Worm (Caenorhabditis elegans) whole organism, midembryonic: Measurements from ENCODE around the gene algn-13.

ENCODE experiments used
- flt-1 ChIP-seq: fragments of 200-800 bp; sonication (Bioruptor generic); IDR thresholded peaks from 2 replicates; pipeline ENCODE4 v1.3.6; 2022; ENCODE audit warnings: missing genetic modification characterization, missing compliant biosample characterization
- ref-1 ChIP-seq: fragments of 200-800 bp; sonication (Bioruptor generic); conservative IDR thresholded peaks from 2 replicates; pipeline ENCODE4 v1.3.6; 2022; ENCODE audit warnings: missing genetic modification reagents, missing genetic modification characterization, missing compliant biosample characterization

DNA sequence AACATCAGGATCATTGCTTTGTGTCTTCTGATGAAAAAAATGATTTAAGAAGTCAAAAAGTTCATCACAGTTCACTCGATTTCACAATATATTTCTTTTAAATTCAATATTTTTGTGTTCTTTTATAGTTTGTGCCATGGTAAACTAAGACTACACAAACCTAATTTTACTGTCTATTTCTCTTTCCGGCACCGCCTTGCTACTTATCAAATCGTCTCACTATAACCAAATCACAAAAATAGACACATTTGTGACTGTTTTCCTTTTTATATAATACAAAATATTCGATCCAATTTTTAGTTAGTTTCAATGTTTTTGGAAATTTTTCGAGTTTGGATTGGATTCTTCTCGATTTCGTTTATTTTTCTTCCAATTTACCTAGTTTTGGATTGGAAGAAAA lies 7.7 kb downstream of the algn-13 start, which contains the start of gene swt-6:
- TF ChIP-seq ref-1 (GFP tag; lab: Robert Waterston, UW) (no peak), flt-1 (GFP tag; lab: Robert Waterston, UW) (no peak)
